Fruit fly (Drosophila melanogaster) whole organism, embryonic: Measurements from ENCODE around the gene Naxd.

Experiments used
- CG10366 ChIP-seq: fragments of 200-800 bp; sonication (Bioruptor generic); IDR thresholded peaks from 2 replicates; pipeline ENCODE4 v1.3.6; 2022; ENCODE audit warnings: missing biosample characterization, missing genetic modification characterization
- CG12391 ChIP-seq: fragments of 200-800 bp; sonication (Bioruptor generic); optimal IDR thresholded peaks from 3 replicates; lab custom pipeline; 2018; ENCODE audit warnings: missing biosample characterization, mild to moderate bottlenecking, missing genetic modification characterization, moderate library complexity
- CG1792 ChIP-seq: fragments of 200-800 bp; sonication (Bioruptor generic); optimal IDR thresholded peaks from 2 replicates; lab custom pipeline; 2016; ENCODE audit warnings: missing biosample characterization, missing genetic modification characterization
- CG7786 ChIP-seq: fragments of 200-800 bp; sonication (Bioruptor generic); optimal IDR thresholded peaks from 2 replicates; lab custom pipeline; 2016; ENCODE audit warnings: missing biosample characterization, missing genetic modification characterization
- gfzf ChIP-seq: fragments of 200-800 bp; sonication (Bioruptor generic); optimal IDR thresholded peaks from 2 replicates; lab custom pipeline; 2016; ENCODE audit warnings: missing biosample characterization, mild to moderate bottlenecking, missing genetic modification characterization, moderate library complexity
- pan ChIP-seq, 4 experiments: fragments of >200 bp in 3 of 4; fragments of 200-800 bp in 1 of 4; sonication (Bioruptor generic) in 1 of 4; optimal IDR thresholded peaks in 3 of 4; IDR thresholded peaks in 1 of 4; 2 replicates each; pipeline versions ENCODE4 v1.3.6 to Lab custom; 2017 to 2022; ENCODE audit warnings: missing biosample characterization in 2 of 4, missing genetic modification characterization in 2 of 4, mixed read lengths in 1 of 4

DNA sequence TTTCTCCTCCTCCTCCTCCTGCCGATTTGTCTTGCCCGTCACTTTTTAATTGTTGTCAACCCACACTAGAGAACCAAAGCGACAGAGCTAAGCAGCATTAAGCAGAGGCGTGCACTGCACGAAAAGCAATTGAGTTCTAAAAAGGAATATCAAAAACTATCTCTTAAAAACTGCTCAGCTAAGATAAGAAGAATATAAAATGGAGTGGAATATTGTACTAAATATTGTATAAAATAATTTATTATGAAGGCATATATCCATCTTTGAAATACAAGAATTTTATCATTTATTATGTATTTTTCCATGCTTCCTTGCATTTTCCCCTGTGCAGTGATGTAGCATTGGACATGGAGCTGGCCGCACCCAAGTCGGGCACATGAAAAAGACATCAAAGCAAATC, 42.4 kb downstream of the Naxd start:
- TF ChIP-seq gfzf (GFP tag; lab: Kevin White, UChicago) (no peak), CG7786 (GFP tag; lab: Kevin White, UChicago) (no peak), CG1792 (no peak), CG10366 (GFP tag; lab: Robert Waterston, UW) (no peak), pan (optimal IDR thresholded peaks at IDR 0.05; lab: Kevin White, UChicago) (no peak), pan (GFP tag; optimal IDR thresholded peaks at IDR 0.05 in 1 of 2, IDR thresholded peaks at IDR 0.05 in 1 of 2) (no peak), CG12391 (tag; lab: Kevin White, UChicago) (no peak)
